Worm (Caenorhabditis elegans): ENCODE data around the gene dmd-5.

- TF ChIP-seq pqm-1 (tag; optimal IDR thresholded peaks at IDR 0.05) (no peak), ceh-48 (tag; optimal IDR thresholded peaks at IDR 0.05) (no peak), ceh-34 (tag; optimal IDR thresholded peaks at IDR 0.05) (no peak), ceh-18 (tag; optimal IDR thresholded peaks at IDR 0.05) (no peak), fkh-6 (tag; optimal IDR thresholded peaks at IDR 0.05) (no peak)
Measured at ce11 chrII:5801075-5801474, 27.1 kb upstream of the dmd-5 start, which contains the start of the genes K05F1.9 and K05F1.1.

Measured in whole organism, late embryonic.